Worm (Caenorhabditis elegans) whole organism, early embryonic: ENCODE data around the gene srw-140.

Source experiments
- B0310.2 ChIP-seq: sonication (generic microtip); optimal IDR thresholded peaks from 2 replicates; lab custom pipeline; 2016; ENCODE audit warnings: mild to moderate bottlenecking, missing genetic modification characterization, missing compliant biosample characterization
- F13C5.2 ChIP-seq: sonication (generic microtip); optimal IDR thresholded peaks from 2 replicates; lab custom pipeline; 2017; ENCODE audit warnings: mild to moderate bottlenecking, missing genetic modification characterization, inconsistent platforms, missing compliant biosample characterization
- ama-1 ChIP-seq: fragments of 150-350 bp; optimal IDR thresholded peaks from 2 replicates; lab custom pipeline; 2014
- ceh-13 ChIP-seq: fragments of 200-800 bp; sonication (Bioruptor generic); optimal IDR thresholded peaks from 2 replicates; lab custom pipeline; 2018; ENCODE audit warnings: mild to moderate bottlenecking, missing genetic modification characterization, missing compliant biosample characterization
- ceh-36 ChIP-seq: sonication (generic microtip); optimal IDR thresholded peaks from 2 replicates; lab custom pipeline; 2016; ENCODE audit warnings: missing genetic modification characterization, inconsistent platforms, missing compliant biosample characterization
- ets-7 ChIP-seq: sonication (generic microtip); optimal IDR thresholded peaks from 2 replicates; lab custom pipeline; 2016; ENCODE audit warnings: missing genotype, missing genetic modification characterization, missing compliant biosample characterization
- flt-1 ChIP-seq: fragments of 200-800 bp; sonication (Bioruptor generic); IDR thresholded peaks from 2 replicates; pipeline ENCODE4 v1.3.6; 2022; ENCODE audit warnings: missing genetic modification characterization, missing compliant biosample characterization
- hmbx-1 ChIP-seq: sonication (generic microtip); optimal IDR thresholded peaks from 2 replicates; lab custom pipeline; 2016; ENCODE audit warnings: mild to moderate bottlenecking, missing genetic modification characterization, missing compliant biosample characterization
- hmg-4 ChIP-seq: fragments of 200-800 bp; sonication (Bioruptor generic); optimal IDR thresholded peaks from 2 replicates; lab custom pipeline; 2018; ENCODE audit warnings: mild to moderate bottlenecking, missing genetic modification characterization, missing compliant biosample characterization
- hnd-1 ChIP-seq: sonication (generic microtip); optimal IDR thresholded peaks from 2 replicates; lab custom pipeline; 2016; ENCODE audit warnings: missing genetic modification characterization, missing compliant biosample characterization
- pes-1 ChIP-seq: fragments of 200-800 bp; sonication (Bioruptor generic); IDR thresholded peaks from 2 replicates; pipeline ENCODE4 v1.3.6; 2022; ENCODE audit warnings: missing genetic modification reagents, missing genetic modification characterization, missing compliant biosample characterization
- scrt-1 ChIP-seq: fragments of 200-800 bp; sonication (Bioruptor generic); IDR thresholded peaks from 2 replicates; pipeline ENCODE4 v1.3.6; 2022; ENCODE audit warnings: missing genetic modification characterization, missing compliant biosample characterization

- TF ChIP-seq ama-1 (lab: Kevin White, UChicago) (no peak), flt-1 (GFP tag; lab: Robert Waterston, UW) (no peak), ceh-36 (tag; lab: Kevin White, UChicago) (no peak), ceh-13 (GFP tag; lab: Kevin White, UChicago) (no peak), hmg-4 (no peak), scrt-1 (GFP tag; lab: Robert Waterston, UW) (no peak), hmbx-1 (tag; lab: Kevin White, UChicago) (no peak), pes-1 (no peak), F13C5.2 (no peak), B0310.2 (no peak), hnd-1 (tag; lab: Kevin White, UChicago) (no peak), ets-7 (tag; lab: Kevin White, UChicago) (no peak)
Observed at ce11 chrV:5155516-5155915, 10.0 kb upstream of the srw-140 start, which contains the start of gene srx-38.
